Fruit fly (Drosophila melanogaster) whole organism, prepupa: ENCODE results near the gene Bdp1.

ENCODE experiments used
- CG10669 ChIP-seq: fragments of 200-800 bp; sonication (Bioruptor generic); optimal IDR thresholded peaks from 3 replicates; lab custom pipeline; 2018; ENCODE audit warnings: missing biosample characterization, mild to moderate bottlenecking, missing genetic modification characterization, moderate library complexity
- CG3032 ChIP-seq: fragments of 200-800 bp; optimal IDR thresholded peaks from 2 replicates; lab custom pipeline; 2019; ENCODE audit warnings: missing biosample characterization, mild to moderate bottlenecking, missing genetic modification characterization, moderate library complexity
- CG8632 ChIP-seq: fragments of 200-800 bp; sonication (Bioruptor generic); optimal IDR thresholded peaks from 3 replicates; lab custom pipeline; 2016; ENCODE audit warnings: missing biosample characterization, missing genetic modification characterization
- Eip75B ChIP-seq: fragments of 200-800 bp; sonication (Bioruptor generic); optimal IDR thresholded peaks from 3 replicates; lab custom pipeline; 2016; ENCODE audit warnings: missing biosample characterization, missing genetic modification characterization
- Hr38 ChIP-seq: sonication (Bioruptor generic); optimal IDR thresholded peaks from 2 replicates; lab custom pipeline; 2016; ENCODE audit warnings: missing biosample characterization, missing genetic modification characterization
- Met ChIP-seq: fragments of 200-800 bp; sonication (Bioruptor generic); optimal IDR thresholded peaks from 3 replicates; lab custom pipeline; 2016; ENCODE audit warnings: missing biosample characterization, missing genetic modification characterization
- Sox102F ChIP-seq: fragments of 200-800 bp; sonication (Bioruptor generic); optimal IDR thresholded peaks from 2 replicates; lab custom pipeline; 2016; ENCODE audit warnings: missing biosample characterization, mild to moderate bottlenecking, missing genetic modification characterization
- dac ChIP-seq: fragments of 200-800 bp; sonication (Bioruptor generic); optimal IDR thresholded peaks from 2 replicates; lab custom pipeline; 2017; ENCODE audit warnings: missing biosample characterization, mild to moderate bottlenecking, missing genetic modification characterization
- dsx ChIP-seq: fragments of 200-800 bp; optimal IDR thresholded peaks from 3 replicates; lab custom pipeline; 2019; ENCODE audit warnings: missing biosample characterization, mild to moderate bottlenecking, missing genetic modification characterization, moderate library complexity; ENCODE audit not compliant: poor library complexity, severe bottlenecking
- esn ChIP-seq: fragments of 200-800 bp; sonication (Bioruptor generic); optimal IDR thresholded peaks from 2 replicates; lab custom pipeline; 2016; ENCODE audit warnings: missing biosample characterization, mild to moderate bottlenecking, missing genetic modification characterization, moderate library complexity
- spab ChIP-seq: fragments of 200-800 bp; sonication (Bioruptor generic); optimal IDR thresholded peaks from 2 replicates; lab custom pipeline; 2017; ENCODE audit warnings: missing biosample characterization, mild to moderate bottlenecking, missing genetic modification characterization, missing genetic modification reagents

The Bdp1 gene

dm6 chr2L:13331021-13331420 is 42.7 kb downstream of the Bdp1 start, which contains the start of gene hbt:
Gene hbt (minus strand): TSS chr2L:13331121.
- TF ChIP-seq CG8632 (GFP tag; lab: Kevin White, UChicago) (no peak), dac (no peak), Met (GFP tag; lab: Kevin White, UChicago) (no peak), Eip75B (GFP tag; lab: Kevin White, UChicago) (no peak), spab (GFP tag; lab: Kevin White, UChicago) (no peak), CG3032 (tag; lab: Kevin White, UChicago) (no peak)

dm6 chr2L:13325823-13326222 is 47.9 kb downstream of the Bdp1 start:
- TF ChIP-seq dsx (GFP tag; lab: Kevin White, UChicago) (no peak), Sox102F (GFP tag; lab: Kevin White, UChicago) (no peak), CG10669 (GFP tag; lab: Kevin White, UChicago) (no peak), Hr38 (GFP tag; lab: Kevin White, UChicago) (no peak), esn (GFP tag; lab: Kevin White, UChicago) (no peak)
